Fruit fly (Drosophila melanogaster) whole organism, embryonic: Measurements from ENCODE around the gene S6KL.

Experiments used
- Atf-2 ChIP-seq: fragments of 200-800 bp; sonication (Bioruptor generic); optimal IDR thresholded peaks from 2 replicates; lab custom pipeline; 2016; ENCODE audit warnings: missing biosample characterization, missing genetic modification characterization
- Bgb ChIP-seq: fragments of 200-800 bp; sonication (Bioruptor generic); IDR thresholded peaks from 2 replicates; pipeline ENCODE4 v1.3.6; 2022; ENCODE audit warnings: missing biosample characterization, missing genetic modification characterization; ENCODE audit not compliant: partially characterized antibody
- BtbVII ChIP-seq: fragments of 200-800 bp; sonication (Bioruptor generic); optimal IDR thresholded peaks from 3 replicates; lab custom pipeline; 2017; ENCODE audit warnings: missing biosample characterization, mild to moderate bottlenecking, missing genetic modification characterization
- CG10654 ChIP-seq: fragments of 200-800 bp; sonication (Bioruptor generic); optimal IDR thresholded peaks from 2 replicates; lab custom pipeline; 2016; ENCODE audit warnings: missing biosample characterization, missing genetic modification characterization
- CG17328 ChIP-seq: fragments of 200-800 bp; sonication (Bioruptor generic); IDR thresholded peaks from 2 replicates; pipeline ENCODE4 v1.3.6; 2022; ENCODE audit warnings: missing biosample characterization, missing genetic modification characterization
- CG1792 ChIP-seq: fragments of 200-800 bp; sonication (Bioruptor generic); optimal IDR thresholded peaks from 2 replicates; lab custom pipeline; 2016; ENCODE audit warnings: missing biosample characterization, missing genetic modification characterization
- CG2120 ChIP-seq: fragments of 200-800 bp; sonication (Bioruptor generic); optimal IDR thresholded peaks from 3 replicates; lab custom pipeline; 2016; ENCODE audit warnings: missing biosample characterization, missing genetic modification characterization
- CG4404 ChIP-seq: fragments of 200-800 bp; sonication (Bioruptor generic); IDR thresholded peaks from 2 replicates; pipeline ENCODE4 v1.3.6; 2022; ENCODE audit warnings: missing biosample characterization, missing genetic modification characterization
- CG4617 ChIP-seq: fragments of 200-800 bp; sonication (Bioruptor generic); optimal IDR thresholded peaks from 3 replicates; lab custom pipeline; 2016; ENCODE audit warnings: missing biosample characterization, missing genetic modification characterization, borderline replicate concordance
- CG6854 ChIP-seq: fragments of 200-800 bp; sonication (Bioruptor generic); optimal IDR thresholded peaks from 3 replicates; lab custom pipeline; 2017; ENCODE audit warnings: missing biosample characterization, mild to moderate bottlenecking, missing genetic modification characterization
- CG9609 ChIP-seq: fragments of 200-800 bp; sonication (Bioruptor generic); optimal IDR thresholded peaks from 3 replicates; lab custom pipeline; 2016; ENCODE audit warnings: missing biosample characterization, missing genetic modification characterization
- Dref ChIP-seq: fragments of 200-800 bp; sonication (Bioruptor generic); IDR thresholded peaks from 2 replicates; pipeline ENCODE4 v1.3.6; 2022; ENCODE audit warnings: missing biosample characterization, missing genetic modification characterization
- Scr ChIP-seq: fragments of 200-800 bp; sonication (Bioruptor generic); IDR thresholded peaks from 2 replicates; pipeline ENCODE4 v1.3.6; 2022; ENCODE audit warnings: missing biosample characterization, missing genetic modification characterization; ENCODE audit not compliant: partially characterized antibody
- abd-A ChIP-seq: fragments of 200-800 bp; sonication (Bioruptor generic); optimal IDR thresholded peaks from 3 replicates; lab custom pipeline; 2019; ENCODE audit warnings: missing biosample characterization, mild to moderate bottlenecking, missing genetic modification characterization, moderate library complexity
- amos ChIP-seq: fragments of 200-800 bp; sonication (Bioruptor generic); IDR thresholded peaks from 2 replicates; pipeline ENCODE4 v1.3.6; 2022; ENCODE audit warnings: missing biosample characterization, missing genetic modification characterization; ENCODE audit not compliant: partially characterized antibody
- ash1 ChIP-seq: fragments of 200-800 bp; sonication (Bioruptor generic); optimal IDR thresholded peaks from 2 replicates; lab custom pipeline; 2018; ENCODE audit warnings: missing biosample characterization, mild to moderate bottlenecking, missing genetic modification characterization
- bbx ChIP-seq: fragments of 200-800 bp; sonication (Bioruptor generic); IDR thresholded peaks from 2 replicates; pipeline ENCODE4 v1.3.6; 2022; ENCODE audit warnings: missing biosample characterization, missing genetic modification characterization; ENCODE audit not compliant: partially characterized antibody
- cg ChIP-seq: fragments of 200-800 bp; sonication (Bioruptor generic); optimal IDR thresholded peaks from 3 replicates; lab custom pipeline; 2019; ENCODE audit warnings: missing biosample characterization, mild to moderate bottlenecking, missing genetic modification characterization, moderate library complexity
- chinmo ChIP-seq: fragments of 200-800 bp; sonication (Bioruptor generic); IDR thresholded peaks from 4 replicates; pipeline ENCODE4 v1.3.6; 2022; ENCODE audit warnings: missing biosample characterization, missing genetic modification characterization; ENCODE audit not compliant: partially characterized antibody
- ewg ChIP-seq: fragments of 200-800 bp; sonication (Bioruptor generic); optimal IDR thresholded peaks from 3 replicates; lab custom pipeline; 2017; ENCODE audit warnings: mild to moderate bottlenecking, missing biosample characterization, missing genetic modification reagents, missing genetic modification characterization
- exex ChIP-seq: fragments of 200-800 bp; sonication (Bioruptor generic); optimal IDR thresholded peaks from 4 replicates; lab custom pipeline; 2018; ENCODE audit warnings: missing biosample characterization, mild to moderate bottlenecking, missing genetic modification characterization, moderate library complexity
- grn ChIP-seq: fragments of 200-800 bp; sonication (Bioruptor generic); optimal IDR thresholded peaks from 3 replicates; lab custom pipeline; 2017; ENCODE audit warnings: missing biosample characterization, missing genetic modification characterization
- kah ChIP-seq: fragments of 200-800 bp; sonication (Bioruptor generic); optimal IDR thresholded peaks from 2 replicates; lab custom pipeline; 2018; ENCODE audit warnings: missing biosample characterization, mild to moderate bottlenecking, missing genetic modification characterization
- p53 ChIP-seq: fragments of 200-800 bp; sonication (Bioruptor generic); optimal IDR thresholded peaks from 2 replicates; lab custom pipeline; 2016; ENCODE audit warnings: missing biosample characterization, missing genetic modification characterization
- schlank ChIP-seq: fragments of 200-800 bp; sonication (Bioruptor generic); optimal IDR thresholded peaks from 2 replicates; lab custom pipeline; 2018; ENCODE audit warnings: missing biosample characterization, mild to moderate bottlenecking, missing genetic modification characterization
- scrt ChIP-seq: fragments of 200-800 bp; sonication (Bioruptor generic); optimal IDR thresholded peaks from 2 replicates; lab custom pipeline; 2018; ENCODE audit warnings: missing biosample characterization, mild to moderate bottlenecking, missing genetic modification characterization, moderate library complexity

S6KL gene

DNA sequence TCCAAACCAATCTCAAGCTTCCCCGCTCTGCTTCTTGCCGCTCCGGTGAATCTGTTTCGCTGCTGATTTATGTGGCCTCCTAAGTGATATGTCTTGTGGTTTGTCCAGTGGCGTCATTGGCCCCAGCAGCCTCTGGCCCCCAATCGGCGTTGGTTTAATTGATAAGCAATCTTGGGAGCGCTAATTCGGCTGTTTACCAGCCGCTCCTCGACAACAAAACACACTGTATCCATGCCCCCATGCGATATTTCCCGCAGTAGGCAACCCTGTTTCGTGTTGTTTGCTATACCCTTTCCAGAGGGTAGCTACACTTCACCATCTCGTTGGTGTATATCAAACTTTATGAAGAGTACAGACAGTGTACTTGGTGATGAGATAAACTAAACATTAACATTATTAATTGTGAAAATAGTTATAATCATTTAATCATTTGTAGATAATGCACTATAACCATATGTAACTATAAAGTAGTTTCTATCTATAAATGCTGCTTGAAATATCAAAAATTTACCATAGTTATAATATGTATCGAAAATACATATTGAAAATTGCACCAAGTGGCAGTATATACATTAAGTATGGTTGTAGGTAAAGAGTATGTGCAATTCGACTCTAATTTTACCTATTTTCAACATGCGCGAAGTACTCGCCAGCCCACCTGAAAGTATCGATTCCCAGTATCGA is 60.2 kb downstream of the S6KL start, which contains the start of gene shop (continued):
- peak; percentile 58 for TF ChIP-seq CG6854 (GFP tag; lab: Kevin White, UChicago)
- TF ChIP-seq ash1 (GFP tag; lab: Kevin White, UChicago), result no peak
- no peak for TF ChIP-seq cg (GFP tag; lab: Kevin White, UChicago)
- peak; percentile 63 for TF ChIP-seq CG4617
- peak; percentile 62 for TF ChIP-seq CG17328 (GFP tag; lab: Robert Waterston, UW)
- peak; percentile 61 for TF ChIP-seq Atf-2 (GFP tag; lab: Kevin White, UChicago)
- peak; percentile 91 for TF ChIP-seq CG2120 (GFP tag; lab: Kevin White, UChicago)
- peak; percentile 54 for TF ChIP-seq CG1792 (GFP tag; lab: Kevin White, UChicago)
- TF ChIP-seq ewg, result peak; percentile 75
- no peak for TF ChIP-seq p53 (GFP tag; lab: Kevin White, UChicago)
- peak; percentile 38 for TF ChIP-seq Scr
- TF ChIP-seq CG4404, result peak; percentile 65
- TF ChIP-seq schlank (tag; lab: Kevin White, UChicago), result peak; percentile 61

DNA sequence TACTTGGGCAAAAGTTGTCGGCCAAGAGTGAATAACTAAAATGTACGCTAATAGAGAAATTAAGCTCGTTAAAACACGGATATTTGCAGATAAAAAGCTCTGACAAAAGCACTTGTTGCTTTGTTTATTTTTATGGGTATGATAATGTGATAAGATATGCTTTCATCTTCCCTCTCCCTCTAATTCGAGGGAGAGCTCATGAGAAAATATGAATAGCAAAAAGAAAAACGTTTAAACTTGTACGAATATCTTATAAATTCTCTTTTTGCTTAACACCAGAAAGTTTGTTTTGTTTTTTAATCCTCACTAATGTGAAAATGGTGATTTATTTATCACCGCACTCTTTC is 60.7 kb downstream of the S6KL start:
- TF ChIP-seq bbx (GFP tag; lab: Robert Waterston, UW), result peak; percentile 18; the same call in 1 of the 2 replicates
- TF ChIP-seq Dref, result peak; percentile 57; the same call in 1 of the 2 replicates
- peak; percentile 58 for TF ChIP-seq kah (GFP tag; lab: Kevin White, UChicago)
- peak; percentile 43; the same call in 1 of the 2 replicates for TF ChIP-seq amos
- no peak for TF ChIP-seq BtbVII (GFP tag; lab: Kevin White, UChicago)
- TF ChIP-seq chinmo (GFP tag; lab: Robert Waterston, UW), result 0 out of 4 replicates have a peak, but pooled peaks have one; percentile 12
- TF ChIP-seq grn (GFP tag; lab: Kevin White, UChicago), result peak; percentile 7
- peak; percentile 26; the same call in 1 of the 2 replicates for TF ChIP-seq Bgb
- TF ChIP-seq CG9609 (GFP tag; lab: Kevin White, UChicago), result no peak
- peak; percentile 69 for TF ChIP-seq scrt
- peak; percentile 83 for TF ChIP-seq abd-A
- TF ChIP-seq CG10654, result no peak
- peak; percentile 50 for TF ChIP-seq exex
